Worm (Caenorhabditis elegans): ENCODE data around the gene znf-474.

znf-474 gene

DNA sequence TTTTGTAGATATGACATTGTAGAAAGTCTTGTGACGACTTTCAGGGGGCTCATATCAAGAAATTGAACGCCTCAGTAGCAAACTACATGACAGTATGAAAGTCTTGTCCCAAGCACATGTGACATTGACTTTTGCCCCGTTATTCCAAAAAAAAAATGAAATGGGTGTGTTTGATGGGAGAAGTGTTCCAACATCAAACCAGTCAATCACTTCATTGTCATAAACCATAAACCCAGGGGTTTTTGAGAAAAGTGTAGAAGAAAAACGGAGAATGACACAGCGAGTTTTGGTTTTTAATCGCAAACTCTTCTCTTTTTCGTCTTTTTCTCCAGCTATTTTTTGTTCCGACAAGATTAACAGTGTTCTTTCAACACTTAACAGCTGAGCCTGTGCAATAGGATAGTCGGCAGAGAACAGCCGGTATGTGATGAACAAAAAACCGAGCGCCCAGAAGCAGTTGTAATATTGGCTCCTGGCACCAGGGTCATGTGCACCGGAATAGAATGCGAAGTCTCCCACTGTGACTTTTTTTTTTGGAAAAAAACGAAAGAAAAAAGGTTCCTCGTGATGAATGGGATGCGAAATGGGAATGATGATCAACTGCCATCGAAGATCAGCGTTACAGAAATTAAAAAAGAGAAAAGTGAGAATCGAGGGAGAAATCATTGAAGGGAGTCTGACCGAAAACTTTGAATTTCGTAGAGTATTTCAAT, 36.3 kb downstream of the znf-474 start (continued):
- TF ChIP-seq sdz-38 (tag; optimal IDR thresholded peaks at IDR 0.05): no peak
- no peak for TF ChIP-seq ekl-4 (GFP tag; IDR thresholded peaks at IDR 0.05)
- no peak for TF ChIP-seq madf-8 (GFP tag; conservative IDR thresholded peaks at IDR 0.05)
- TF ChIP-seq hmg-20 (GFP tag; IDR thresholded peaks at IDR 0.05): no peak
- TF ChIP-seq aptf-2 (GFP tag; conservative IDR thresholded peaks at IDR 0.05): no peak
- TF ChIP-seq ztf-28 (GFP tag; IDR thresholded peaks at IDR 0.05): no peak
- TF ChIP-seq let-607 (tag; optimal IDR thresholded peaks at IDR 0.05): no peak
- no peak for TF ChIP-seq ccch-3 (GFP tag; optimal IDR thresholded peaks at IDR 0.05)
- no peak for TF ChIP-seq D2030.7 (GFP tag; IDR thresholded peaks at IDR 0.05)
- 0 out of 2 replicates have a peak, but pooled peaks have one; percentile 6 for TF ChIP-seq hmg-1.2 (GFP tag; IDR thresholded peaks at IDR 0.05)
- TF ChIP-seq let-526 (GFP tag; IDR thresholded peaks at IDR 0.05): no peak
- no peak for TF ChIP-seq xnd-1 (tag; optimal IDR thresholded peaks at IDR 0.05)
- TF ChIP-seq die-1 (tag; optimal IDR thresholded peaks at IDR 0.05): no peak
- TF ChIP-seq F23B12.7 (tag; optimal IDR thresholded peaks at IDR 0.05; ENCODE audit: insufficient read depth): no peak
- no peak for TF ChIP-seq mcd-1 (GFP tag; IDR thresholded peaks at IDR 0.05)
- TF ChIP-seq lin-35 (GFP tag; optimal IDR thresholded peaks at IDR 0.05): no peak
- no peak for TF ChIP-seq nfya-1 (tag; optimal IDR thresholded peaks at IDR 0.05; ENCODE audit: borderline replicate concordance, insufficient read depth)
- TF ChIP-seq ceh-79 (tag; optimal IDR thresholded peaks at IDR 0.05): no peak
- no peak for TF ChIP-seq aptf-3 (GFP tag; IDR thresholded peaks at IDR 0.05)
- TF ChIP-seq T26A5.8 (tag; optimal IDR thresholded peaks at IDR 0.05): no peak
- no peak for TF ChIP-seq tbx-9 (tag; optimal IDR thresholded peaks at IDR 0.05; ENCODE audit: borderline replicate concordance)
- no peak for TF ChIP-seq egrh-3 (GFP tag; IDR thresholded peaks at IDR 0.05)
- no peak for TF ChIP-seq T07F8.4 (tag; optimal IDR thresholded peaks at IDR 0.05)
- TF ChIP-seq unc-62 (GFP tag; optimal IDR thresholded peaks at IDR 0.05): no peak
- peak; percentile 21 for TF ChIP-seq somi-1 (GFP tag; optimal IDR thresholded peaks at IDR 0.05)
- peak; percentile 80 for TF ChIP-seq nhr-80 (tag; optimal IDR thresholded peaks at IDR 0.05)
- peak; percentile 53 for TF ChIP-seq K12H6.12 (tag; optimal IDR thresholded peaks at IDR 0.05)
- no peak for TF ChIP-seq lag-1 (GFP tag; IDR thresholded peaks at IDR 0.05)
- TF ChIP-seq snpc-4 (GFP tag; optimal IDR thresholded peaks at IDR 0.05): no peak
- no peak for TF ChIP-seq snpc-4 (tag; optimal IDR thresholded peaks at IDR 0.05)
- TF ChIP-seq Y95B8A.8 (GFP tag; IDR thresholded peaks at IDR 0.05): no peak
- TF ChIP-seq madf-10 (tag; optimal IDR thresholded peaks at IDR 0.05): no peak
- no peak for TF ChIP-seq ceh-40 (GFP tag; IDR thresholded peaks at IDR 0.05)
- peak; percentile 14 for TF ChIP-seq lin-40 (tag; optimal IDR thresholded peaks at IDR 0.05)
- no peak for TF ChIP-seq gei-17 (GFP tag; optimal IDR thresholded peaks at IDR 0.05)
- TF ChIP-seq B0035.1 (tag; optimal IDR thresholded peaks at IDR 0.05): no peak
- TF ChIP-seq lin-26 (GFP tag; IDR thresholded peaks at IDR 0.05): peak; percentile 38; the same call in 1 of the 2 replicates
- no peak for TF ChIP-seq ZK185.1 (tag; optimal IDR thresholded peaks at IDR 0.05; ENCODE audit: poor library complexity, severe bottlenecking)
- TF ChIP-seq ets-4 (GFP tag; optimal IDR thresholded peaks at IDR 0.05): no peak
- TF ChIP-seq efl-1 (GFP tag; optimal IDR thresholded peaks at IDR 0.05): no peak
- TF ChIP-seq cebp-1 (GFP tag; IDR thresholded peaks at IDR 0.05): no peak
- TF ChIP-seq cebp-1 (tag; optimal IDR thresholded peaks at IDR 0.05): peak; percentile 52
- peak; percentile 74; the same call in 1 of the 2 replicates for TF ChIP-seq K11D2.4 (GFP tag; IDR thresholded peaks at IDR 0.05)

All from whole organism, young adult.